Worm (Caenorhabditis elegans): ENCODE measurements around the gene gly-8.

The gly-8 gene

DNA sequence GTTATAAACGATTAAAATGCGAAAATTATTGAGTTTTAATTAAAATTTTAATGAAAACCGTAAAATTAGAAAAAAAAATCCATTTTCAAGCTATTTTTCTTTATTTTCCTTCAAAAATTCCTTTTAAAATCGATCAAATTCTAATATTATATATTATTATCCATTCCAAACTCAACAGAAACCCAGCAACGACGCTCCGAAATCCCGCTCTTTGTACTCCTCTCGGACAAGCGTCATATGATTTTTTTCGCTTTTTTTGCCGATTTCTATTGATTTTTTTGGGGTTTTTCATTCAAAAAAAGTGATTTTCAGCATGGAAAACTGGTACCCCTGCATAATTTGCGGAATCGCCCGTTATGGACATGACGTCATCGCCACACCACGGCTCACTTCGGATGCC lies 8.6 kb upstream of the gly-8 start, which contains the start of gene ceh-91:
Gene ceh-91, plus strand, starts transcription at position 301 of the 400 bp plus-strand sequence.
- TF ChIP-seq ama-1 (optimal IDR thresholded peaks at IDR 0.05) (no peak), ceh-36 (tag; optimal IDR thresholded peaks at IDR 0.05) (no peak), ets-7 (tag; optimal IDR thresholded peaks at IDR 0.05) (no peak), hmg-4 (GFP tag; optimal IDR thresholded peaks at IDR 0.05) (no peak), F13C5.2 (tag; optimal IDR thresholded peaks at IDR 0.05) (no peak), pes-1 (GFP tag; IDR thresholded peaks at IDR 0.05) (no peak), tbx-37 (GFP tag; conservative IDR thresholded peaks at IDR 0.05) (no peak), hmbx-1 (tag; optimal IDR thresholded peaks at IDR 0.05) (no peak), tbx-11 (GFP tag; IDR thresholded peaks at IDR 0.05) (no peak), hnd-1 (tag; optimal IDR thresholded peaks at IDR 0.05) (no peak), tra-4 (tag; optimal IDR thresholded peaks at IDR 0.05) (no peak)

ce11 chrIII:11627631-11628030 lies 2.6 kb downstream of the gly-8 start:
- TF ChIP-seq ets-7 (tag; optimal IDR thresholded peaks at IDR 0.05) (no peak), tbx-37 (GFP tag; conservative IDR thresholded peaks at IDR 0.05) (no peak), aly-1 (tag; optimal IDR thresholded peaks at IDR 0.05) (no peak), hmg-4 (GFP tag; optimal IDR thresholded peaks at IDR 0.05) (no peak), hnd-1 (tag; optimal IDR thresholded peaks at IDR 0.05) (no peak), B0310.2 (tag; optimal IDR thresholded peaks at IDR 0.05) (no peak), tra-4 (tag; optimal IDR thresholded peaks at IDR 0.05) (no peak), ceh-13 (GFP tag; optimal IDR thresholded peaks at IDR 0.05) (no peak), pes-1 (GFP tag; IDR thresholded peaks at IDR 0.05) (no peak), F13C5.2 (tag; optimal IDR thresholded peaks at IDR 0.05) (no peak), hmbx-1 (tag; optimal IDR thresholded peaks at IDR 0.05) (no peak), flt-1 (GFP tag; IDR thresholded peaks at IDR 0.05) (no peak), sea-1 (GFP tag; conservative IDR thresholded peaks at IDR 0.05) (no peak), scrt-1 (GFP tag; IDR thresholded peaks at IDR 0.05) (no peak), ceh-36 (tag; optimal IDR thresholded peaks at IDR 0.05) (no peak), tbx-11 (GFP tag; IDR thresholded peaks at IDR 0.05) (no peak), ama-1 (optimal IDR thresholded peaks at IDR 0.05) (no peak)

DNA sequence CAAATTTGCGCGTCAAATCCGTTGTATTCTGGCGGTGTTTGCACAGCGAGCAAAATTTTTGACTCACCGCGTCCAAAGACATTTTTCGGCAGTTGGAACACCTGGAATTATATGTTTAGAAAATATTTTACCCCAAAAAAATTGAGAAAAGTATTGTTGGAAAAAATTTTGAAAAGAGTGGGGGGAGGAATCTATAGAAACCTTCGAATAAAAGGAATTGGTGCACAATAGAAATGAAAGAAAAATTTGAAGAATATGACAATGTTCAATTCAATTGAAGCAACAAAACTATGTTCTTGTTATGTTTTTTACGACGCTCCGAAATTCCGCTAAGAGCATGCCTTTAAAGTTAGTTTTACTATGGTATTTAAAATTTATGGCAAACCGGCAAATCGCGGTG lies 4.3 kb downstream of the gly-8 start, which contains the start of gene Y66A7A.7:
Gene Y66A7A.7, minus strand, starts transcription at position 101 of the 400 bp plus-strand sequence.
- TF ChIP-seq scrt-1 (GFP tag; IDR thresholded peaks at IDR 0.05) (no peak), flt-1 (GFP tag; IDR thresholded peaks at IDR 0.05) (no peak), hnd-1 (tag; optimal IDR thresholded peaks at IDR 0.05) (no peak), hmg-4 (GFP tag; optimal IDR thresholded peaks at IDR 0.05) (no peak), hmbx-1 (tag; optimal IDR thresholded peaks at IDR 0.05) (no peak), aly-1 (tag; optimal IDR thresholded peaks at IDR 0.05) (no peak), F13C5.2 (tag; optimal IDR thresholded peaks at IDR 0.05) (no peak), ceh-36 (tag; optimal IDR thresholded peaks at IDR 0.05) (no peak), pes-1 (GFP tag; IDR thresholded peaks at IDR 0.05) (no peak), tbx-11 (GFP tag; IDR thresholded peaks at IDR 0.05) (no peak), sea-1 (GFP tag; conservative IDR thresholded peaks at IDR 0.05) (no peak)

DNA sequence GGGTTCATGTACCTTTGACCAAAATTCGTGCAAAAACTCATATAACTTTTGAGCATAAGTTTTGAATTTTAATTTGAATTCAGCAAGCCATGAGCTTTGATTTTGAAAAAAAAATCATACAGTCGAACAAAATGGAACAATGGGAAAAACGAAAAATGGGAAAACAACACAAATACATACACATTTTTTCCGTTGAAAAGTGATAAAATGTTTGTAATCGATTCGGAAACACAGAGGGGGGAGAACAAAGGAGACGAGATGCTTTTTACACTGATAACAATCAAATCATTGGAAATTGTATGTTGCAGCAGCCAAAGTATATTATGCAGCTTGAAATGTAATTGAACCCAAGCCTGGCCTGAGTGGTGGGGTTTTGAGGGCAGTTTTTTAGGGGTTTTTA lies 6.1 kb downstream of the gly-8 start:
- TF ChIP-seq sea-1 (GFP tag; conservative IDR thresholded peaks at IDR 0.05) (no peak), hmg-4 (GFP tag; optimal IDR thresholded peaks at IDR 0.05) (no peak), aly-1 (tag; optimal IDR thresholded peaks at IDR 0.05) (no peak)

DNA sequence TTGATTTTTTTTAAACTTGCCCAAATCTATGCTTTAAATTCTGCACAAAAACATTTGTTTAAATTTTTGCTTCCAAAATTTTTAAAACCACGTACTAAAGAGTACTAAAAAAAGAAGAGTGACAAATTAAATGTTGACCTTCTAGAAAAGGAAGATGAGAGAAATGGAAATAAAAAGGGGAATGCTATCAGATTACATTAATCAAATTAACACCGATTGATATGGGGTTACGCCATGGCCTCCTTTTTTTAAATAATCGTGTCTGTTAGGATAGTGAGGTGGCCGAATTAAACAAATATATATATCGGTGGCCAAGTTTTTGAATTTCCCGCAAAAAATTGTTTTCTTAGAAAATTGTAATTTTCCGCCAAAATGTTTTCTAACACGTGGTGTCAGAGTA lies 7.3 kb downstream of the gly-8 start:
- TF ChIP-seq ets-7 (tag; optimal IDR thresholded peaks at IDR 0.05) = no peak
- TF ChIP-seq tbx-11 (GFP tag; IDR thresholded peaks at IDR 0.05) = no peak
- TF ChIP-seq tra-4 (tag; optimal IDR thresholded peaks at IDR 0.05) = no peak
- no peak for TF ChIP-seq pes-1 (GFP tag; IDR thresholded peaks at IDR 0.05)
- no peak for TF ChIP-seq hmg-4 (GFP tag; optimal IDR thresholded peaks at IDR 0.05)
- TF ChIP-seq hmbx-1 (tag; optimal IDR thresholded peaks at IDR 0.05) = no peak
- TF ChIP-seq B0310.2 (tag; optimal IDR thresholded peaks at IDR 0.05) = no peak
- no peak for TF ChIP-seq ceh-36 (tag; optimal IDR thresholded peaks at IDR 0.05)
- no peak for TF ChIP-seq sea-1 (GFP tag; conservative IDR thresholded peaks at IDR 0.05)
- TF ChIP-seq hnd-1 (tag; optimal IDR thresholded peaks at IDR 0.05) = no peak
- no peak for TF ChIP-seq flt-1 (GFP tag; IDR thresholded peaks at IDR 0.05)

DNA sequence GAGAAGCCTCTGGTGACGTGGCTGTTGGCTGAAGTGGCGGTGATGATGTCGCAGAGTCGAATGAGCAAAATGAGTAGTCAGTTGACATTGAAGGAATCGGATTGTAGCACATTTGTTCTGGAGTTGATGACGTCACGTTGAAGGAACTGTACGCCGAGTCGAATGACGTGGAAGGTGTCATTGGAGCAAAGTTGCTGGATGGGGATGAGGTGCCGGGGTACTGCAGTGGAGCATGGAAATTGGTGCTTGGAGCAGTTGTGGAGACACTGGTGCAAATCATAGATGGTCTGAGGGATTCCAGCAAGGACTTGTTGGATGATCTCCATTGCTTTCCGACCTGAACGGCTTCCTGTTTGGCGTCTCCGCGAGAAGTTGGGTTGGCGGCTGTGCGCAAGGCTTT lies 8.4 kb downstream of the gly-8 start:
- no peak for TF ChIP-seq tbx-11 (GFP tag; IDR thresholded peaks at IDR 0.05)
- TF ChIP-seq ceh-13 (GFP tag; optimal IDR thresholded peaks at IDR 0.05) = no peak
- no peak for TF ChIP-seq sea-1 (GFP tag; conservative IDR thresholded peaks at IDR 0.05)
- no peak for TF ChIP-seq hnd-1 (tag; optimal IDR thresholded peaks at IDR 0.05)
- no peak for TF ChIP-seq flt-1 (GFP tag; IDR thresholded peaks at IDR 0.05)
- TF ChIP-seq aly-1 (tag; optimal IDR thresholded peaks at IDR 0.05) = no peak
- no peak for TF ChIP-seq ets-7 (tag; optimal IDR thresholded peaks at IDR 0.05)
- no peak for TF ChIP-seq hmg-4 (GFP tag; optimal IDR thresholded peaks at IDR 0.05)

DNA sequence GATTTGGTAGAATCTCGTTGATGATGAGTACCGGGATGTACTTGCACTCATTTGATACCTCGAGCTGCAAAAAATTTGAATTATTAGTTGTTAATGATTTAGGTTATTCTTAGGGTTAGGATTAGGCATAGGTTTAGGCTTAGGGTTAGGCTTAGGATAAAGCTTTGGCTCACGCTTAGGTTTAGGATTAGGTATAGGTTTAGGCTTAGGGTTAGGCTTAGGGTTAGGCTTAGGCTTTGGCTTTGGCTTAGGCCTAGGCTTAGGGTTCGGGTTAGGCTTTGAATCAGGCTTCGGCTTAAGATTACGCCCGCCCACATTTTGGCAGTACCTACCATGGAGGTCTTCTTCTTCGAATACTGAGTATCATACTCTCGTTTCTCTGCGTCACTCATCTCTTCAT lies 10.0 kb downstream of the gly-8 start:
- TF ChIP-seq hmg-4 (GFP tag; optimal IDR thresholded peaks at IDR 0.05) (no peak), ceh-36 (tag; optimal IDR thresholded peaks at IDR 0.05) (peak; percentile 63), sea-1 (GFP tag; conservative IDR thresholded peaks at IDR 0.05) (no peak)

ce11 chrIII:11636740-11637139 lies 11.7 kb downstream of the gly-8 start, which contains the start of gene tbx-33:
tbx-33 (minus strand) TSS chrIII:11636840.
- TF ChIP-seq hmbx-1 (tag; optimal IDR thresholded peaks at IDR 0.05) (no peak), B0310.2 (tag; optimal IDR thresholded peaks at IDR 0.05) (no peak), ets-7 (tag; optimal IDR thresholded peaks at IDR 0.05) (no peak), F13C5.2 (tag; optimal IDR thresholded peaks at IDR 0.05) (no peak), scrt-1 (GFP tag; IDR thresholded peaks at IDR 0.05) (no peak), hmg-4 (GFP tag; optimal IDR thresholded peaks at IDR 0.05) (no peak), tra-4 (tag; optimal IDR thresholded peaks at IDR 0.05) (no peak), ceh-13 (GFP tag; optimal IDR thresholded peaks at IDR 0.05) (no peak), sea-1 (GFP tag; conservative IDR thresholded peaks at IDR 0.05) (no peak), flt-1 (GFP tag; IDR thresholded peaks at IDR 0.05) (no peak), tbx-37 (GFP tag; conservative IDR thresholded peaks at IDR 0.05) (no peak), aly-1 (tag; optimal IDR thresholded peaks at IDR 0.05) (no peak)

Data from whole organism, early embryonic.